Worm (Caenorhabditis elegans) whole organism, midembryonic: ENCODE measurements around the gene R04F11.3.

Experiments
- flt-1 ChIP-seq: fragments of 200-800 bp; sonication (Bioruptor generic); IDR thresholded peaks from 2 replicates; pipeline ENCODE4 v1.3.6; 2022; ENCODE audit warnings: missing genetic modification characterization, missing compliant biosample characterization
- klf-2 ChIP-seq: fragments of 200-800 bp; sonication (Bioruptor generic); conservative IDR thresholded peaks from 2 replicates; pipeline ENCODE4 v1.3.6; 2022; ENCODE audit warnings: missing genetic modification reagents, missing genetic modification characterization, missing compliant biosample characterization
- med-1 ChIP-seq: sonication (generic microtip); optimal IDR thresholded peaks from 2 replicates; lab custom pipeline; 2017; ENCODE audit warnings: missing genetic modification characterization, mild to moderate bottlenecking, missing compliant biosample characterization, antibody characterized with exemption, missing genetic modification reagents; ENCODE audit not compliant: insufficient read depth
- tab-1 ChIP-seq: fragments of 200-800 bp; sonication (Bioruptor generic); IDR thresholded peaks from 2 replicates; pipeline ENCODE4 v1.3.6; 2022; ENCODE audit warnings: missing genetic modification characterization, missing compliant biosample characterization
- ztf-23 ChIP-seq: fragments of 200-800 bp; sonication (Bioruptor generic); IDR thresholded peaks from 2 replicates; pipeline ENCODE4 v1.3.6; 2022; ENCODE audit warnings: missing genetic modification reagents, missing genetic modification characterization, missing compliant biosample characterization

DNA sequence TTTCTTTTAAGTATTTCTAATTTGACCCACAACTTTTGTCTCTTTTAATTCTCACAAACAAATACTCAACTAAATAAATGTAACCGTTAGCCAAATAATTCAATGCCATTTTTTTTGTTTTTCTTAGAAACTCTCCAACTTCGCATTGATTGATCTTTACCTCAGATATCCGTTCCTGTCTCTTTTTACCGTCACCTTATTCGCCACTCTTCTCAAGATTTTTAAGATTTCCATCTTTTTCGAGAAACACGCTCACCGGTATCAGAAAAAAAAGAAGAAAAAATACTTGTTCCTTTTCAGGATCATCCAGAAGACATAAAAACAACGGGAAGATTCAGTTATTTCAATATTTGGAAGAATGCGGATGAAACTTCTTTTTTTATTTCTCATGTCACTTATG is 41.4 kb upstream of the R04F11.3 start, which contains the start of gene F23H12.5:
- TF ChIP-seq flt-1 (GFP tag; lab: Robert Waterston, UW) (no peak), tab-1 (GFP tag; lab: Robert Waterston, UW) (no peak), klf-2 (GFP tag; lab: Robert Waterston, UW) (no peak), med-1 (GFP tag; lab: Kevin White, UChicago) (no peak), ztf-23 (GFP tag; lab: Robert Waterston, UW) (no peak)
